Fruit fly (Drosophila melanogaster): ENCODE data around the gene Polr3C.

Polr3C gene

dm6 chr3R:12413274-12413958, 46.8 kb upstream of the Polr3C start, which contains the start of the genes Dip-C and pps (continued):
- TF ChIP-seq MBD-R2 (GFP tag; IDR thresholded peaks at IDR 0.05) (peak; percentile 84), CG4854 (GFP tag; optimal IDR thresholded peaks at IDR 0.05) (no peak), gsb-n (tag; optimal IDR thresholded peaks at IDR 0.05) (no peak), lov (optimal IDR thresholded peaks at IDR 0.05) (no peak), lov (GFP tag; IDR thresholded peaks at IDR 0.05) (no peak), Lhr (GFP tag; optimal IDR thresholded peaks at IDR 0.05) (no peak), CHES-1-like (GFP tag; optimal IDR thresholded peaks at IDR 0.05) (no peak), CG7839 (tag; optimal IDR thresholded peaks at IDR 0.05) (no peak), CG2889 (GFP tag; IDR thresholded peaks at IDR 0.05) (no peak), CG13624 (GFP tag; optimal IDR thresholded peaks at IDR 0.05) (no peak), trem (tag; optimal IDR thresholded peaks at IDR 0.05) (peak; percentile 57), CG4328 (GFP tag; optimal IDR thresholded peaks at IDR 0.05) (no peak), CG12942 (GFP tag; optimal IDR thresholded peaks at IDR 0.05) (no peak), CG11085 (GFP tag; IDR thresholded peaks at IDR 0.05) (no peak), E2f2 (GFP tag; IDR thresholded peaks at IDR 0.05) (peak; percentile 20; the same call in 1 of the 2 replicates), Dll (GFP tag; IDR thresholded peaks at IDR 0.05; ENCODE audit: partially characterized antibody) (peak; percentile 75), lmd (GFP tag; IDR thresholded peaks at IDR 0.05) (no peak), YL-1 (GFP tag; optimal IDR thresholded peaks at IDR 0.05) (peak; percentile 84), CG6791 (GFP tag; IDR thresholded peaks at IDR 0.05; ENCODE audit: partially characterized antibody) (peak; percentile 81), CG42726 (GFP tag; IDR thresholded peaks at IDR 0.05; ENCODE audit: partially characterized antibody) (peak; percentile 52; the same call in 1 of the 2 replicates), CG10462 (GFP tag; optimal IDR thresholded peaks at IDR 0.05) (no peak), lola (GFP tag; optimal IDR thresholded peaks at IDR 0.05) (no peak), pzg (GFP tag; optimal IDR thresholded peaks at IDR 0.05) (peak; percentile 69), chn (GFP tag; optimal IDR thresholded peaks at IDR 0.05) (no peak), CG3407 (GFP tag; optimal IDR thresholded peaks at IDR 0.05) (no peak), gt (GFP tag; IDR thresholded peaks at IDR 0.05) (no peak), Sin3A (optimal IDR thresholded peaks at IDR 0.05) (peak; percentile 61), Gug (GFP tag; IDR thresholded peaks at IDR 0.05) (no peak), Trl (optimal IDR thresholded peaks at IDR 0.05) (no peak), Trl (GFP tag; optimal IDR thresholded peaks at IDR 0.05) (no peak), CG17568 (GFP tag; optimal IDR thresholded peaks at IDR 0.05) (no peak), Med (GFP tag) (peak; percentile 44), CG9932 (GFP tag; IDR thresholded peaks at IDR 0.05) (no peak), CG34376 (GFP tag; optimal IDR thresholded peaks at IDR 0.05) (peak; percentile 44), lilli (GFP tag; optimal IDR thresholded peaks at IDR 0.05) (no peak), inv (GFP tag; IDR thresholded peaks at IDR 0.05; ENCODE audit: partially characterized antibody) (peak; percentile 65), CG7372 (GFP tag; IDR thresholded peaks at IDR 0.05) (no peak), CG12391 (tag; optimal IDR thresholded peaks at IDR 0.05) (peak; percentile 52), btn (GFP tag; optimal IDR thresholded peaks at IDR 0.05) (no peak), sd (tag; optimal IDR thresholded peaks at IDR 0.05) (no peak), cas (GFP tag; IDR thresholded peaks at IDR 0.05) (no peak), dimm (GFP tag; IDR thresholded peaks at IDR 0.05) (no peak), schlank (tag; optimal IDR thresholded peaks at IDR 0.05) (no peak), H2.0 (GFP tag; IDR thresholded peaks at IDR 0.05) (no peak), wor (GFP tag; IDR thresholded peaks at IDR 0.05) (no peak), Ptx1 (GFP tag; IDR thresholded peaks at IDR 0.05) (no peak), CG17802 (tag; optimal IDR thresholded peaks at IDR 0.05) (no peak), bowl (GFP tag; IDR thresholded peaks at IDR 0.05) (no peak), Pdp1 (GFP tag; optimal IDR thresholded peaks at IDR 0.05) (no peak), Ssrp (tag; optimal IDR thresholded peaks at IDR 0.05) (no peak), mld (GFP tag; IDR thresholded peaks at IDR 0.05; ENCODE audit: partially characterized antibody) (no peak)
